Worm (Caenorhabditis elegans) whole organism, L4 larva: ENCODE results near the gene nhr-248.

Source experiments
- R02D3.7 ChIP-seq: fragments of 150-350 bp; sonication (generic microtip); optimal IDR thresholded peaks from 3 replicates; lab custom pipeline; 2014; ENCODE audit warnings: missing biosample characterization, missing genetic modification characterization
- arid-1 ChIP-seq: fragments of 200-800 bp; sonication (Bioruptor generic); conservative IDR thresholded peaks from 2 replicates; pipeline ENCODE4 v1.3.6; 2022; ENCODE audit warnings: missing genetic modification reagents, missing genetic modification characterization, missing compliant biosample characterization
- dve-1 ChIP-seq: sonication (generic microtip); optimal IDR thresholded peaks from 2 replicates; lab custom pipeline; 2017; ENCODE audit warnings: antibody characterized with exemption, mild to moderate bottlenecking, missing genetic modification characterization, missing compliant biosample characterization; ENCODE audit not compliant: insufficient read depth
- fos-1 ChIP-seq: fragments of 150-350 bp; optimal IDR thresholded peaks from 2 replicates; lab custom pipeline; 2014; ENCODE audit warnings: missing biosample characterization, missing genetic modification characterization
- mdl-1 ChIP-seq, 2 experiments: fragments of 150-350 bp in 1 of 2; sonication (generic microtip) in 1 of 2; optimal IDR thresholded peaks; 2 replicates each; lab custom pipeline; 2014 to 2017; ENCODE audit warnings: missing biosample characterization in 2 of 2, missing genetic modification characterization in 2 of 2
- nhr-11 ChIP-seq: fragments of 150-350 bp; optimal IDR thresholded peaks from 2 replicates; lab custom pipeline; 2014; ENCODE audit warnings: missing biosample characterization, missing genetic modification characterization
- nhr-237 ChIP-seq: sonication (generic microtip); optimal IDR thresholded peaks from 2 replicates; lab custom pipeline; 2017; ENCODE audit warnings: missing biosample characterization, missing genetic modification characterization
- nhr-48 ChIP-seq: sonication (generic microtip); optimal IDR thresholded peaks from 2 replicates; lab custom pipeline; 2016; ENCODE audit warnings: mild to moderate bottlenecking, missing genetic modification characterization, missing compliant biosample characterization
- snpc-4 ChIP-seq: fragments of 150-350 bp; optimal IDR thresholded peaks from 2 replicates; lab custom pipeline; 2014; ENCODE audit warnings: missing biosample characterization, missing genetic modification characterization
- vab-7 ChIP-seq: fragments of 200-800 bp; sonication (Bioruptor generic); IDR thresholded peaks from 2 replicates; pipeline ENCODE4 v1.3.6; 2022; ENCODE audit warnings: missing genetic modification reagents, missing genetic modification characterization, missing compliant biosample characterization

ce11 chrV:17064676-17065075 is 39.8 kb downstream of the nhr-248 start, which contains the start of gene srh-255:
- no peak for TF ChIP-seq mdl-1 (tag; optimal IDR thresholded peaks at IDR 0.05; lab: Kevin White, UChicago)
- no peak for TF ChIP-seq arid-1 (GFP tag; lab: Robert Waterston, UW)
- TF ChIP-seq nhr-48 (tag; lab: Kevin White, UChicago) = no peak
- TF ChIP-seq fos-1 (tag; lab: Kevin White, UChicago) = no peak
- no peak for TF ChIP-seq dve-1 (tag; lab: Kevin White, UChicago)
- TF ChIP-seq nhr-11 (tag; lab: Kevin White, UChicago) = no peak
- TF ChIP-seq nhr-237 = no peak
- TF ChIP-seq snpc-4 (tag; lab: Kevin White, UChicago) = no peak
- no peak for TF ChIP-seq R02D3.7 (tag; lab: Kevin White, UChicago)
- TF ChIP-seq vab-7 = no peak
